Fruit fly (Drosophila melanogaster) whole organism, adult: Measurements from ENCODE around the gene CG10479.

Experiments used
- CG11617 ChIP-seq: fragments of 200-800 bp; sonication (Bioruptor generic); optimal IDR thresholded peaks from 2 replicates; lab custom pipeline; 2017; ENCODE audit warnings: mild to moderate bottlenecking, missing biosample characterization, missing genetic modification reagents, missing genetic modification characterization
- CG12768 ChIP-seq: fragments of 200-800 bp; sonication (Bioruptor generic); optimal IDR thresholded peaks from 2 replicates; lab custom pipeline; 2017; ENCODE audit warnings: missing biosample characterization, missing genetic modification characterization, mild to moderate bottlenecking, moderate library complexity, missing genetic modification reagents
- CG14711 ChIP-seq: fragments of 200-800 bp; sonication (Bioruptor generic); optimal IDR thresholded peaks from 2 replicates; lab custom pipeline; 2018; ENCODE audit warnings: missing biosample characterization, mild to moderate bottlenecking, missing genetic modification characterization, moderate library complexity
- CG1620 ChIP-seq: fragments of 200-800 bp; sonication (Bioruptor generic); optimal IDR thresholded peaks from 2 replicates; lab custom pipeline; 2016; ENCODE audit warnings: missing biosample characterization, missing genetic modification characterization
- CG33017 ChIP-seq: fragments of 200-800 bp; sonication (Bioruptor generic); optimal IDR thresholded peaks from 2 replicates; lab custom pipeline; 2018; ENCODE audit warnings: missing biosample characterization, mild to moderate bottlenecking, missing genetic modification characterization, moderate library complexity
- CG5204 ChIP-seq: fragments of 200-800 bp; sonication (Bioruptor generic); optimal IDR thresholded peaks from 2 replicates; lab custom pipeline; 2016; ENCODE audit warnings: missing biosample characterization, missing genetic modification characterization
- CG7045 ChIP-seq: fragments of 200-800 bp; sonication (Bioruptor generic); optimal IDR thresholded peaks from 2 replicates; lab custom pipeline; 2017; ENCODE audit warnings: missing biosample characterization, mild to moderate bottlenecking, missing genetic modification characterization
- CG7101 ChIP-seq: fragments of 200-800 bp; sonication (Bioruptor generic); optimal IDR thresholded peaks from 2 replicates; lab custom pipeline; 2018; ENCODE audit warnings: missing biosample characterization, mild to moderate bottlenecking, missing genetic modification characterization, moderate library complexity
- Clk ChIP-seq: fragments of 200-800 bp; sonication (Bioruptor generic); optimal IDR thresholded peaks from 2 replicates; lab custom pipeline; 2017; ENCODE audit warnings: missing biosample characterization, missing genetic modification characterization
- Crg-1 ChIP-seq: fragments of 200-800 bp; sonication (Bioruptor generic); optimal IDR thresholded peaks from 2 replicates; lab custom pipeline; 2016; ENCODE audit warnings: missing biosample characterization, missing genetic modification characterization
- Hr96 ChIP-seq: fragments of 200-800 bp; sonication (Bioruptor generic); optimal IDR thresholded peaks from 2 replicates; lab custom pipeline; 2016; ENCODE audit warnings: missing biosample characterization, missing genetic modification characterization
- Mnt ChIP-seq: fragments of 200-800 bp; sonication (Bioruptor generic); optimal IDR thresholded peaks from 2 replicates; lab custom pipeline; 2016; ENCODE audit warnings: missing biosample characterization, mild to moderate bottlenecking, missing genetic modification characterization
- bab1 ChIP-seq: fragments of 200-800 bp; sonication (Bioruptor generic); optimal IDR thresholded peaks from 3 replicates; lab custom pipeline; 2019; ENCODE audit warnings: missing biosample characterization, mild to moderate bottlenecking, missing genetic modification characterization, moderate library complexity
- cic ChIP-seq: fragments of 200-800 bp; sonication (Bioruptor generic); optimal IDR thresholded peaks from 2 replicates; lab custom pipeline; 2017; ENCODE audit warnings: missing biosample characterization, mild to moderate bottlenecking, missing genetic modification characterization, moderate library complexity
- cnc ChIP-seq, 2 experiments: fragments of >200 bp; optimal IDR thresholded peaks; 2 replicates each; lab custom pipeline; 2017
- kay ChIP-seq: fragments of 200-800 bp; sonication (Bioruptor generic); peaks from one replicate; lab custom pipeline; 2016; ENCODE audit warnings: missing biosample characterization, missing genetic modification characterization, borderline replicate concordance
- ovo ChIP-seq: fragments of 200-800 bp; sonication (Bioruptor generic); optimal IDR thresholded peaks from 2 replicates; lab custom pipeline; 2016; ENCODE audit warnings: missing biosample characterization, missing genetic modification characterization
- pad ChIP-seq: fragments of 200-800 bp; sonication (Bioruptor generic); optimal IDR thresholded peaks from 3 replicates; lab custom pipeline; 2017; ENCODE audit warnings: missing biosample characterization, missing genetic modification characterization, mild to moderate bottlenecking, moderate library complexity, missing genetic modification reagents
- tj ChIP-seq: fragments of 200-800 bp; sonication (Bioruptor generic); optimal IDR thresholded peaks from 3 replicates; lab custom pipeline; 2017; ENCODE audit warnings: missing biosample characterization, mild to moderate bottlenecking, missing genetic modification characterization, moderate library complexity
- toe ChIP-seq: fragments of 200-800 bp; sonication (Bioruptor generic); optimal IDR thresholded peaks from 2 replicates; lab custom pipeline; 2016; ENCODE audit warnings: missing biosample characterization, missing genetic modification characterization

Gene CG10479

DNA sequence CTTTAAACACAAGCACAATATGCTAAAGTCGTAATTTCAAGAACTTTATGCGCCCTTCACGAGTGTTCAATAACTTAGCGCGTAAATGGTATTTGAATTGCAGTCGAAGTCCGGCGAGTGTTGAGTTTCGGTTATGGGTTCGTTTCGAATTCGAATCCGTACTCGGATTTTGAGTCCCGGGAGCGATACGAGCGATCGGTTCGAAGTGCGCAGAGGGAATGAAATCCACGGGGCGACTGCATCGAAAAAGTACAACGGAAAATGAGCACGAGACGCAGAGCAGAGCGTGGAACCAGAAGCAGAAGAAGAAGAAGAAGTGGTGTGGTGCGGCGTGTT is at the start of gene CG10479:
Gene CG10479, minus strand, starts transcription at position 223 of the 336 bp plus-strand sequence.
- no peak for TF ChIP-seq CG11617 (GFP tag; lab: Kevin White, UChicago)
- TF ChIP-seq toe (GFP tag; lab: Kevin White, UChicago) = peak; percentile 64
- TF ChIP-seq CG7101 (tag; lab: Kevin White, UChicago) = no peak
- TF ChIP-seq Clk (GFP tag; lab: Kevin White, UChicago) = no peak
- TF ChIP-seq Crg-1 (GFP tag; lab: Kevin White, UChicago) = no peak
- no peak for TF ChIP-seq CG1620
- TF ChIP-seq Mnt (GFP tag; lab: Kevin White, UChicago) = no peak
- TF ChIP-seq CG33017 (tag; lab: Kevin White, UChicago) = peak; percentile 44
- TF ChIP-seq tj = peak; percentile 4
- TF ChIP-seq kay = peak; percentile 65
- TF ChIP-seq ovo (GFP tag; lab: Kevin White, UChicago) = no peak
- TF ChIP-seq bab1 (GFP tag; lab: Kevin White, UChicago) = no peak
- TF ChIP-seq cnc (optimal IDR thresholded peaks at IDR 0.05; lab: Kevin White, UChicago) = no peak
- TF ChIP-seq CG5204 (GFP tag; lab: Kevin White, UChicago) = peak; percentile 17
- peak; percentile 54 for TF ChIP-seq Hr96 (GFP tag; lab: Kevin White, UChicago)
- TF ChIP-seq pad (GFP tag; lab: Kevin White, UChicago) = no peak
- no peak for TF ChIP-seq CG7045 (GFP tag; lab: Kevin White, UChicago)
- peak; percentile 97 for TF ChIP-seq CG12768 (GFP tag; lab: Kevin White, UChicago)
- TF ChIP-seq CG14711 (tag; lab: Kevin White, UChicago) = no peak
- no peak for TF ChIP-seq cic (GFP tag; lab: Kevin White, UChicago)

- TF ChIP-seq ovo (GFP tag; lab: Kevin White, UChicago) = no peak
- no peak for TF ChIP-seq Mnt (GFP tag; lab: Kevin White, UChicago)
- no peak for TF ChIP-seq Clk (GFP tag; lab: Kevin White, UChicago)
Measured at dm6 chr3L:6022142-6022541, 46.3 kb upstream of the CG10479 start.

- no peak for TF ChIP-seq CG11617 (GFP tag; lab: Kevin White, UChicago)
- no peak for TF ChIP-seq Clk (GFP tag; lab: Kevin White, UChicago)
- no peak for TF ChIP-seq CG1620
- TF ChIP-seq cic (GFP tag; lab: Kevin White, UChicago) = no peak
- TF ChIP-seq ovo (GFP tag; lab: Kevin White, UChicago) = no peak
- no peak for TF ChIP-seq tj
- TF ChIP-seq Hr96 (GFP tag; lab: Kevin White, UChicago) = no peak
- TF ChIP-seq pad (GFP tag; lab: Kevin White, UChicago) = no peak
- TF ChIP-seq bab1 (GFP tag; lab: Kevin White, UChicago) = no peak
- no peak for TF ChIP-seq CG14711 (tag; lab: Kevin White, UChicago)
- TF ChIP-seq CG33017 (tag; lab: Kevin White, UChicago) = no peak
Measured at dm6 chr3L:6012950-6013349, 37.1 kb upstream of the CG10479 start.

- TF ChIP-seq Hr96 (GFP tag; lab: Kevin White, UChicago) (no peak), CG7101 (tag; lab: Kevin White, UChicago) (no peak), CG12768 (GFP tag; lab: Kevin White, UChicago) (no peak), pad (GFP tag; lab: Kevin White, UChicago) (no peak), CG7045 (GFP tag; lab: Kevin White, UChicago) (no peak), Mnt (GFP tag; lab: Kevin White, UChicago) (no peak), CG5204 (GFP tag; lab: Kevin White, UChicago) (no peak), tj (no peak), CG14711 (tag; lab: Kevin White, UChicago) (no peak), cic (GFP tag; lab: Kevin White, UChicago) (no peak), Clk (GFP tag; lab: Kevin White, UChicago) (no peak)
Measured at dm6 chr3L:6010921-6011320, 35.1 kb upstream of the CG10479 start, which contains the start of gene alphaKap4. alphaKap4 (minus strand) TSS chr3L:6011021.

DNA sequence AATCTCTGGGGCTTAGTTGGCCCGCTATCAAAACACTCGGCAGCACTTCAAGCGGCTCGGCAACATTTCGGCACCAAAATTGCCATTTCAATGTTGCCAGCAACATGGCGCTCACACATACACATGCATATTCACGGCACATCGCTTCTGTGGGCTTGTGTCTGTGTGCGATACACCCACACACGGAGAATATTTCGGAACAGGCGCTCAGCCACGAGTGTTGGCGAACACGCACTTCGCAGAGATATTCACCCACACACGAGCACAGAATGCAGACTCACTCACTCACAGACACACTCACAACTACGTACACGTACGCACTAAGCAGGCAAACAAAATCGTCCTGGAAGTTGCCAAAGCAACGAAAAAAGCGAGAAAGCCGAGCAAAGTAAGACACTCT is 25.1 kb upstream of the CG10479 start:
- TF ChIP-seq Crg-1 (GFP tag; lab: Kevin White, UChicago) (no peak), CG7101 (tag; lab: Kevin White, UChicago) (no peak), CG12768 (GFP tag; lab: Kevin White, UChicago) (no peak), kay (no peak), bab1 (GFP tag; lab: Kevin White, UChicago) (no peak), CG14711 (tag; lab: Kevin White, UChicago) (no peak), CG33017 (tag; lab: Kevin White, UChicago) (no peak), pad (GFP tag; lab: Kevin White, UChicago) (no peak), cnc (optimal IDR thresholded peaks at IDR 0.05; lab: Kevin White, UChicago) (no peak), CG7045 (GFP tag; lab: Kevin White, UChicago) (no peak), tj (no peak), Mnt (GFP tag; lab: Kevin White, UChicago) (no peak), CG1620 (no peak), toe (GFP tag; lab: Kevin White, UChicago) (no peak), Hr96 (GFP tag; lab: Kevin White, UChicago) (no peak)

DNA sequence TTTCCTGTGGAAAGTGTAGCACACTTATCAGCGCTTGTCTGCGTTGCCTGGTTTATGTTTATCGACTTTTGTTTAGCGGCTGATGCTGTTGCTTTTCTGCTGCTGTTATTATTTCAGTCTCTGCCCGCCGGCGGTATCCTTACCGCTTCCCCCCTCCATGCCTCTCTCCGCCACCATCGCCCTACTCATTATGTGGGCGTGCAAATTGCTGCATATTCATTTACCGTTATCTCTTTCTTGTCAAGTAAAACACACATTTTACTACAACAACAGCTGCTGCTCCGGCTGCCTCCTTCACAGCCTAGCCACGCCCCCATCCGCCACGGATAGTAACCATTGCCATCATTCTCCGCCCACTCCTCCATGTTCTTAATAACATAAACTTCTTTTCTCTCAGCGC is 24.1 kb upstream of the CG10479 start:
- no peak for TF ChIP-seq tj
- TF ChIP-seq Clk (GFP tag; lab: Kevin White, UChicago) = no peak
- no peak for TF ChIP-seq kay
- no peak for TF ChIP-seq Crg-1 (GFP tag; lab: Kevin White, UChicago)
- no peak for TF ChIP-seq CG5204 (GFP tag; lab: Kevin White, UChicago)
- TF ChIP-seq toe (GFP tag; lab: Kevin White, UChicago) = no peak
- TF ChIP-seq CG33017 (tag; lab: Kevin White, UChicago) = no peak
- no peak for TF ChIP-seq CG1620
- TF ChIP-seq CG14711 (tag; lab: Kevin White, UChicago) = no peak
- TF ChIP-seq cic (GFP tag; lab: Kevin White, UChicago) = no peak
- TF ChIP-seq cnc (optimal IDR thresholded peaks at IDR 0.05; lab: Kevin White, UChicago) = no peak
